Fruit fly (Drosophila melanogaster): ENCODE data around the gene CG42594.

Gene CG42594

DNA sequence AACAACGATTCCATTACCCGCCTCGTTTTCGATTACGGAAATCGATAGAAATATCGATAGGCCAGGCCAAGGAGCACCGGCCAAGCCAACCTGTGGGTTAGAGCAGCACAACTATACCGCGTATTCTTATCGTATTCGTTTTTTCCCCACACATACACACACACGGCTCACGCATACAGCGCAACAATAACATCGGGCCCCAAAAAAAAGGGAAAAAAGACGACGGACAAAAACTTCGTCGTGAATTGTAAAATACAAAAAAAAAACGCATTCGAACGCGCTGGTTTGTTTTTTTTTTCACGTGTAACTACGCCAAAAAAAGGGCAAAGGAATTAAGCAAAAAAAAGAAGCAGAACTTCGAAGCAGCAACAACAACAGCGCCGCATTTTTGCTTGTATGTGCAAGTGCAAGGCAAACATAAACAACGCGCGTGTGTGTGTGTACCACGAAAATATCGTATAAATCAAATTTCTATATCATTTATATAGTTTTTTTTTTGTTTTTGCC, 68.3 kb downstream of the CG42594 start, which contains the start of gene CG32772 (continued):
- TF ChIP-seq ato (GFP tag; IDR thresholded peaks at IDR 0.05; ENCODE audit: partially characterized antibody) (peak; percentile 85), Tbp (GFP tag; optimal IDR thresholded peaks at IDR 0.05) (no peak), CG1233 (GFP tag; optimal IDR thresholded peaks at IDR 0.05) (no peak), Usf (GFP tag; optimal IDR thresholded peaks at IDR 0.05) (no peak), lilli (GFP tag; optimal IDR thresholded peaks at IDR 0.05) (peak; percentile 4), CG13287 (GFP tag; IDR thresholded peaks at IDR 0.05; ENCODE audit: partially characterized antibody) (peak; percentile 86), Sox102F (GFP tag; optimal IDR thresholded peaks at IDR 0.05) (no peak), dati (GFP tag; IDR thresholded peaks at IDR 0.05) (no peak), grau (tag; optimal IDR thresholded peaks at IDR 0.05) (no peak), esg (GFP tag; conservative IDR thresholded peaks at IDR 0.05) (no peak), NC2β (GFP tag; optimal IDR thresholded peaks at IDR 0.05) (no peak), CG13424 (tag; optimal IDR thresholded peaks at IDR 0.05) (no peak), amos (GFP tag; IDR thresholded peaks at IDR 0.05; ENCODE audit: partially characterized antibody) (peak; percentile 81), CG17385 (GFP tag; optimal IDR thresholded peaks at IDR 0.05) (peak; percentile 41), klu (GFP tag; IDR thresholded peaks at IDR 0.05) (no peak), Mrtf (GFP tag; IDR thresholded peaks at IDR 0.05) (no peak), gcm (GFP tag; optimal IDR thresholded peaks at IDR 0.05) (no peak), CG14860 (GFP tag; IDR thresholded peaks at IDR 0.05; ENCODE audit: partially characterized antibody) (peak; percentile 76), Xrp1 (GFP tag; IDR thresholded peaks at IDR 0.05) (no peak), CG4617 (GFP tag; optimal IDR thresholded peaks at IDR 0.05; ENCODE audit: borderline replicate concordance) (peak; percentile 43), Ssrp (tag; optimal IDR thresholded peaks at IDR 0.05) (no peak), Optix (GFP tag; IDR thresholded peaks at IDR 0.05) (no peak), chinmo (GFP tag; IDR thresholded peaks at IDR 0.05; ENCODE audit: partially characterized antibody) (peak; percentile 97), CG2129 (GFP tag; IDR thresholded peaks at IDR 0.05; ENCODE audit: partially characterized antibody) (peak; percentile 25; the same call in 1 of the 2 replicates), CG4282 (GFP tag; optimal IDR thresholded peaks at IDR 0.05) (no peak), CG6689 (GFP tag; IDR thresholded peaks at IDR 0.05) (no peak), E2f1 (GFP tag; IDR thresholded peaks at IDR 0.05) (no peak), CG4424 (GFP tag; optimal IDR thresholded peaks at IDR 0.05) (no peak), Vsx1 (GFP tag; optimal IDR thresholded peaks at IDR 0.05) (peak; percentile 39), sob (GFP tag; IDR thresholded peaks at IDR 0.05) (no peak), Dll (GFP tag; IDR thresholded peaks at IDR 0.05; ENCODE audit: partially characterized antibody) (peak; percentile 74), TFAM (GFP tag; optimal IDR thresholded peaks at IDR 0.05) (no peak), CG14667 (GFP tag; IDR thresholded peaks at IDR 0.05) (no peak), pita (GFP tag; optimal IDR thresholded peaks at IDR 0.05) (no peak), B-H2 (GFP tag; optimal IDR thresholded peaks at IDR 0.05) (no peak), Mes4 (GFP tag; optimal IDR thresholded peaks at IDR 0.05) (no peak), CG10979 (tag; optimal IDR thresholded peaks at IDR 0.05) (no peak), CG7372 (GFP tag; IDR thresholded peaks at IDR 0.05) (no peak), org-1 (GFP tag; optimal IDR thresholded peaks at IDR 0.05) (no peak), CG2712 (tag; optimal IDR thresholded peaks at IDR 0.05) (no peak), CG17568 (GFP tag; optimal IDR thresholded peaks at IDR 0.05) (no peak)

Data from whole organism, embryonic.